Fruit fly (Drosophila melanogaster): ENCODE data around the gene CG34148.

DNA sequence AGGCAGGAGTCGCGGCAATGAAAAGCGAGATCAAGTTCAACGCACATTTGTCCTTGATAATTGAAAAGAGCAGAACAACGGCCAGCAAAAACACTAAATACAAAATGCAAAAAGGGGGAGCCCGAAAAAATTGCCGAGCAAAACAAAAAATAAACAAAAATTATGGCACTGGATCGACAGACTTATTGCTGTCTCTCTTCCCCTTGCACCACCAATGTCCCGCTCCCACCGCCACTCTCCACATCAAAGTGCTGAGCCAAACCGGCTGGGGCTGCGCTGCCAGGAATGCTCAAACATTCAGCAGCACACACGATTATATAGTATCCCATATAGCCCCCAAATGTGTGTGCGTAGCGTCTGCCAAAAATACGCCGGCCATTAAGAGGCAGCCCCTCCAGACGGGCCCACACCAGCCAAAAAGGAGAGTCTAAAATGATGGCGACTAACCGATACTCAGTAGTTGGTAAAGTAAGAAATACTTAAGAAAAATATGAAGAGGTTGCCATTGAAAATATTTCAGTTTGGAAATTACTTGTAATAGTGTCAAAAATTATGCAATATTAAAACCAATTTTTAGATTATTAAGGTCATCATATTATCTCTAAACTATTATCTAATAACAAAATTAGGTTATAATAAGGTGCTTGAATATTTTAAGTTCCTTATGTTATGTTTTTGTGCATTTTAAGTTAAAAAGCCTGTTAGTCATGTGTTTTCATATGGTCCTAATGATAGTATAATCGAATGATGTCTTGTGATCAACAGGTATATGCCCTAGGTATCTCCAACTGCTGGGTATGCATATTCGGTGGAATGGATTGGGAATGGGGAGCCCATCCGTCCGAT lies 43.1 kb upstream of the CG34148 start:
- peak in 1 of 2 experiments; percentile 12 for TF ChIP-seq EcR (GFP tag; optimal IDR thresholded peaks at IDR 0.05)
- no peak for TF ChIP-seq Dll (optimal IDR thresholded peaks at IDR 0.05)
- TF ChIP-seq psq (optimal IDR thresholded peaks at IDR 0.05) = no peak
- TF ChIP-seq pan (optimal IDR thresholded peaks at IDR 0.05) = peak; percentile 91
- TF ChIP-seq usp (GFP tag; optimal IDR thresholded peaks at IDR 0.05) = no peak
- no peak for TF ChIP-seq CG8478 (optimal IDR thresholded peaks at IDR 0.05)

All from whole organism.